Fruit fly (Drosophila melanogaster) whole organism, embryonic: Measurements from ENCODE around the gene Sfxn2.

Experiments
- B-H1 ChIP-seq: fragments of 200-800 bp; sonication (Bioruptor generic); IDR thresholded peaks from 3 replicates; pipeline ENCODE4 v1.3.6; 2022; ENCODE audit warnings: missing biosample characterization, missing genetic modification characterization
- C15 ChIP-seq: fragments of 200-800 bp; sonication (Bioruptor generic); IDR thresholded peaks from 3 replicates; pipeline ENCODE4 v1.3.6; 2022; ENCODE audit warnings: missing biosample characterization, missing genetic modification characterization
- CG10209 ChIP-seq: fragments of 200-800 bp; sonication (Bioruptor generic); optimal IDR thresholded peaks from 3 replicates; lab custom pipeline; 2017; ENCODE audit warnings: missing biosample characterization, mild to moderate bottlenecking, missing genetic modification characterization, missing genetic modification reagents
- CG11247 ChIP-seq: fragments of 200-800 bp; sonication (Bioruptor generic); IDR thresholded peaks from 2 replicates; pipeline ENCODE4 v1.3.6; 2022; ENCODE audit warnings: missing biosample characterization, missing genetic modification characterization
- CG11695 ChIP-seq: fragments of 200-800 bp; sonication (Bioruptor generic); IDR thresholded peaks from 3 replicates; pipeline ENCODE4 v1.3.6; 2022; ENCODE audit warnings: missing biosample characterization, missing genetic modification characterization
- CG12155 ChIP-seq: fragments of 200-800 bp; sonication (Bioruptor generic); optimal IDR thresholded peaks from 3 replicates; lab custom pipeline; 2016; ENCODE audit warnings: missing biosample characterization, missing genetic modification characterization
- CG14014 ChIP-seq: fragments of 200-800 bp; sonication (Bioruptor generic); IDR thresholded peaks from 2 replicates; pipeline ENCODE4 v1.3.6; 2022; ENCODE audit warnings: missing biosample characterization, missing genetic modification characterization
- CG1529 ChIP-seq: fragments of 200-800 bp; sonication (Bioruptor generic); optimal IDR thresholded peaks from 3 replicates; lab custom pipeline; 2018; ENCODE audit warnings: missing biosample characterization, missing genetic modification characterization
- CG16815 ChIP-seq: fragments of 200-800 bp; sonication (Bioruptor generic); optimal IDR thresholded peaks from 3 replicates; lab custom pipeline; 2017; ENCODE audit warnings: missing biosample characterization, mild to moderate bottlenecking, missing genetic modification characterization
- CG2129 ChIP-seq: fragments of 200-800 bp; sonication (Bioruptor generic); IDR thresholded peaks from 2 replicates; pipeline ENCODE4 v1.3.6; 2022; ENCODE audit warnings: missing biosample characterization, missing genetic modification characterization; ENCODE audit not compliant: partially characterized antibody
- CG2202 ChIP-seq: fragments of 200-800 bp; sonication (Bioruptor generic); optimal IDR thresholded peaks from 2 replicates; lab custom pipeline; 2018; ENCODE audit warnings: missing biosample characterization, mild to moderate bottlenecking, missing genetic modification characterization
- CG2889 ChIP-seq: fragments of 200-800 bp; sonication (Bioruptor generic); IDR thresholded peaks from 3 replicates; pipeline ENCODE4 v1.3.6; 2022; ENCODE audit warnings: missing biosample characterization, missing genetic modification characterization
- CG3065 ChIP-seq: fragments of 200-800 bp; sonication (Bioruptor generic); optimal IDR thresholded peaks from 2 replicates; lab custom pipeline; 2016; ENCODE audit warnings: missing biosample characterization, missing genetic modification characterization
- CG32772 ChIP-seq: fragments of 200-800 bp; sonication (Bioruptor generic); IDR thresholded peaks from 2 replicates; pipeline ENCODE4 v1.3.6; 2022; ENCODE audit warnings: missing biosample characterization, missing genetic modification characterization
- CG4360 ChIP-seq: fragments of 200-800 bp; sonication (Bioruptor generic); IDR thresholded peaks from 2 replicates; pipeline ENCODE4 v1.3.6; 2022; ENCODE audit warnings: missing biosample characterization, missing genetic modification characterization
- CG6689 ChIP-seq: fragments of 200-800 bp; sonication (Bioruptor generic); IDR thresholded peaks from 2 replicates; pipeline ENCODE4 v1.3.6; 2022; ENCODE audit warnings: missing biosample characterization, missing genetic modification characterization
- CG9817 ChIP-seq: fragments of 200-800 bp; sonication (Bioruptor generic); optimal IDR thresholded peaks from 2 replicates; lab custom pipeline; 2018; ENCODE audit warnings: missing biosample characterization, mild to moderate bottlenecking, missing genetic modification characterization, moderate library complexity
- CrebB ChIP-seq: fragments of 200-800 bp; sonication (Bioruptor generic); optimal IDR thresholded peaks from 3 replicates; lab custom pipeline; 2018; ENCODE audit warnings: missing biosample characterization, mild to moderate bottlenecking, missing genetic modification characterization
- Dad ChIP-seq: fragments of 200-800 bp; sonication (Bioruptor generic); optimal IDR thresholded peaks from 3 replicates; lab custom pipeline; 2016; ENCODE audit warnings: missing biosample characterization, missing genetic modification characterization
- Dip2 ChIP-seq: fragments of 200-800 bp; sonication (Bioruptor generic); IDR thresholded peaks from 2 replicates; pipeline ENCODE4 v1.3.6; 2022; ENCODE audit warnings: missing biosample characterization, missing genetic modification characterization
- Ets65A ChIP-seq: fragments of 200-800 bp; sonication (Bioruptor generic); peaks from one replicate; lab custom pipeline; 2016; ENCODE audit warnings: missing biosample characterization, missing genetic modification characterization
- Fer3 ChIP-seq: fragments of 200-800 bp; sonication (Bioruptor generic); optimal IDR thresholded peaks from 2 replicates; lab custom pipeline; 2018; ENCODE audit warnings: missing biosample characterization, mild to moderate bottlenecking, missing genetic modification characterization, moderate library complexity
- Gug ChIP-seq: fragments of 200-800 bp; sonication (Bioruptor generic); IDR thresholded peaks from 4 replicates; pipeline ENCODE4 v1.3.6; 2022; ENCODE audit warnings: missing biosample characterization, missing genetic modification characterization
- HLH54F ChIP-seq: fragments of 200-800 bp; sonication (Bioruptor generic); optimal IDR thresholded peaks from 3 replicates; lab custom pipeline; 2016; ENCODE audit warnings: missing biosample characterization, missing genetic modification characterization
- HmgZ ChIP-seq: fragments of 200-800 bp; sonication (Bioruptor generic); optimal IDR thresholded peaks from 2 replicates; lab custom pipeline; 2018; ENCODE audit warnings: missing biosample characterization, mild to moderate bottlenecking, missing genetic modification characterization
- Lhr ChIP-seq: fragments of 200-800 bp; sonication (Bioruptor generic); optimal IDR thresholded peaks from 3 replicates; lab custom pipeline; 2017; ENCODE audit warnings: mild to moderate bottlenecking, missing biosample characterization, missing genetic modification reagents, missing genetic modification characterization
- Six4 ChIP-seq: fragments of 200-800 bp; sonication (Bioruptor generic); optimal IDR thresholded peaks from 2 replicates; lab custom pipeline; 2016; ENCODE audit warnings: missing biosample characterization, missing genetic modification characterization
- Spps ChIP-seq: fragments of 200-800 bp; sonication (Bioruptor generic); optimal IDR thresholded peaks from 2 replicates; lab custom pipeline; 2018; ENCODE audit warnings: missing biosample characterization, mild to moderate bottlenecking, missing genetic modification characterization
- Xrp1 ChIP-seq: fragments of 200-800 bp; sonication (Bioruptor generic); IDR thresholded peaks from 2 replicates; pipeline ENCODE4 v1.3.6; 2022; ENCODE audit warnings: missing biosample characterization, missing genetic modification characterization
- ac ChIP-seq: fragments of 200-800 bp; sonication (Bioruptor generic); optimal IDR thresholded peaks from 3 replicates; lab custom pipeline; 2017; ENCODE audit warnings: missing biosample characterization, mild to moderate bottlenecking, missing genetic modification characterization
- ap ChIP-seq: fragments of 200-800 bp; sonication (Bioruptor generic); IDR thresholded peaks from 2 replicates; pipeline ENCODE4 v1.3.6; 2022; ENCODE audit warnings: missing biosample characterization, missing genetic modification characterization
- az2 ChIP-seq: fragments of 200-800 bp; sonication (Bioruptor generic); optimal IDR thresholded peaks from 3 replicates; lab custom pipeline; 2016; ENCODE audit warnings: missing biosample characterization, missing genetic modification characterization
- bigmax ChIP-seq: fragments of 200-800 bp; sonication (Bioruptor generic); optimal IDR thresholded peaks from 2 replicates; lab custom pipeline; 2018; ENCODE audit warnings: missing biosample characterization, mild to moderate bottlenecking, missing genetic modification characterization
- bsh ChIP-seq, 2 experiments: fragments of 200-800 bp; sonication (Bioruptor generic); optimal IDR thresholded peaks; 2 replicates each; lab custom pipeline; 2017 to 2018; ENCODE audit warnings: mild to moderate bottlenecking in 2 of 2, missing biosample characterization in 2 of 2, missing genetic modification characterization in 2 of 2, moderate library complexity in 1 of 2
- btn ChIP-seq: fragments of 200-800 bp; sonication (Bioruptor generic); optimal IDR thresholded peaks from 2 replicates; lab custom pipeline; 2016; ENCODE audit warnings: missing biosample characterization, missing genetic modification characterization
- caup ChIP-seq: fragments of 200-800 bp; sonication (Bioruptor generic); optimal IDR thresholded peaks from 3 replicates; lab custom pipeline; 2017; ENCODE audit warnings: missing biosample characterization, mild to moderate bottlenecking, missing genetic modification characterization, moderate library complexity; ENCODE audit not compliant: severe bottlenecking
- dimm ChIP-seq: fragments of 200-800 bp; sonication (Bioruptor generic); IDR thresholded peaks from 2 replicates; pipeline ENCODE4 v1.3.6; 2022; ENCODE audit warnings: missing biosample characterization, missing genetic modification characterization
- fd102C ChIP-seq: fragments of 200-800 bp; sonication (Bioruptor generic); optimal IDR thresholded peaks from 2 replicates; lab custom pipeline; 2018; ENCODE audit warnings: missing biosample characterization, mild to moderate bottlenecking, missing genetic modification characterization, moderate library complexity
- gro ChIP-seq: fragments of 200-800 bp; sonication (Bioruptor generic); optimal IDR thresholded peaks from 2 replicates; lab custom pipeline; 2016; ENCODE audit warnings: missing biosample characterization, missing genetic modification characterization
- gsb-n ChIP-seq: fragments of 200-800 bp; sonication (Bioruptor generic); optimal IDR thresholded peaks from 3 replicates; lab custom pipeline; 2018; ENCODE audit warnings: missing biosample characterization, mild to moderate bottlenecking, missing genetic modification characterization
- lab ChIP-seq: fragments of 200-800 bp; sonication (Bioruptor generic); optimal IDR thresholded peaks from 3 replicates; lab custom pipeline; 2017; ENCODE audit warnings: missing biosample characterization, missing genetic modification characterization, mild to moderate bottlenecking, moderate library complexity, missing genetic modification reagents
- lmd ChIP-seq: fragments of 200-800 bp; sonication (Bioruptor generic); IDR thresholded peaks from 2 replicates; pipeline ENCODE4 v1.3.6; 2022; ENCODE audit warnings: missing biosample characterization, missing genetic modification characterization
- mld ChIP-seq: fragments of 200-800 bp; sonication (Bioruptor generic); IDR thresholded peaks from 3 replicates; pipeline ENCODE4 v1.3.6; 2022; ENCODE audit warnings: missing biosample characterization, missing genetic modification characterization; ENCODE audit not compliant: partially characterized antibody
- onecut ChIP-seq: fragments of 200-800 bp; sonication (Bioruptor generic); IDR thresholded peaks from 2 replicates; pipeline ENCODE4 v1.3.6; 2022; ENCODE audit warnings: missing biosample characterization, missing genetic modification characterization
- pb ChIP-seq: fragments of 200-800 bp; sonication (Bioruptor generic); optimal IDR thresholded peaks from 3 replicates; lab custom pipeline; 2016; ENCODE audit warnings: missing biosample characterization, missing genetic modification characterization
- shn ChIP-seq: fragments of 200-800 bp; sonication (Bioruptor generic); optimal IDR thresholded peaks from 3 replicates; lab custom pipeline; 2016; ENCODE audit warnings: missing biosample characterization, missing genetic modification characterization
- slp2 ChIP-seq: fragments of 200-800 bp; sonication (Bioruptor generic); optimal IDR thresholded peaks from 2 replicates; lab custom pipeline; 2016; ENCODE audit warnings: missing biosample characterization, missing genetic modification characterization
- sug ChIP-seq: fragments of 200-800 bp; optimal IDR thresholded peaks from 2 replicates; lab custom pipeline; 2019; ENCODE audit warnings: missing biosample characterization, mild to moderate bottlenecking, missing genetic modification characterization, moderate library complexity
- tna ChIP-seq: fragments of 200-800 bp; sonication (Bioruptor generic); IDR thresholded peaks from 2 replicates; pipeline ENCODE4 v1.3.6; 2022; ENCODE audit warnings: missing biosample characterization, missing genetic modification characterization; ENCODE audit not compliant: partially characterized antibody
- toy ChIP-seq: fragments of 200-800 bp; sonication (Bioruptor generic); IDR thresholded peaks from 2 replicates; pipeline ENCODE4 v1.3.6; 2022; ENCODE audit warnings: missing biosample characterization, missing genetic modification characterization

Gene Sfxn2

DNA sequence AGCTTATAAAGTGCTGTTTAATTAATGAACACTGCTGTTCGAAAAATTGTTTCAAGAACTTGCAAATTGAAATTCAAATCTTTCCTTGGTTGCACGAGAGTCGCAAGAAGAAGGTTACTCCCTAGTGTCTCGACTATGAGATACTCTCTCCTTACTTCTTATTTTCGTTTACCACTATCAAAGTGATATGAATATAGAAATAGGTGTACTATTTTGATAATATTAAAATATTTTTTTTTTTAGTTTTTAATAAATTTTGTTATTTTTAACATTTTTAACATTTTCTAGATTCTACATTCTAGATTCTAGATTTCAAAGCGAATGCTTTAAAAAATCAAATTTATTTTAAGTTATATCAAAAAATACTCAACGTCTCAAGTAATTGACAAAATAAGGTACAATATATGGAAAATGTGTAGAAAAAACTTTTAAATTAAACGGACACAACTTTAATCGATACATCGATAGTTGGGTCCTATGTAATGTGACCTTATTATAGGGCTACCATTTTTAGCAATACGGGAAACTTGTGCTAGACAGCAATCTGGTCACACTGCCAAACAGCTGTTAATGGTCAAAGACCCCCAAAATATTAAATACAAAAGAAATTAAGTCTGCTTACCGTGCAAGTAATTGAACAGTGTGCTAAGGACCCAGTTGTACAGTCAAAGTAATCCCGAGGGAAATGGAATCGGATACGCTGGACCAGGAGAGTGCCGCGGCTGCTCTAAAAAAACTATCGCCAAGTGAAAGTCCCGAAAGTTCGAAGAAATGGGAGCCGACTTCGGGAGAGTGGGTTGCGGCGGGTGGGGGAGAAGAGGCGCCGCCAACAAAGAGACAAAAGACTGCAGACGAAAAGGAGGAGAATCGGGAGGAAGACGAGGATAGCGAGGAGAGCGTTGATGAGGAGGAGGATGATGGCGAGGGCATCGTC, 29.4 kb downstream of the Sfxn2 start, which contains the start of gene MESR6 (continued):
- no peak for TF ChIP-seq bsh (GFP tag; optimal IDR thresholded peaks at IDR 0.05; lab: Kevin White, UChicago)
- TF ChIP-seq Ets65A = no peak
- TF ChIP-seq Dip2 = no peak
- peak; percentile 31; the same call in 1 of the 2 replicates for TF ChIP-seq ap (GFP tag; lab: Robert Waterston, UW)
- TF ChIP-seq dimm (GFP tag; lab: Robert Waterston, UW) = no peak
- TF ChIP-seq lmd (GFP tag; lab: Robert Waterston, UW) = peak; percentile 13; the same call in 1 of the 2 replicates
- peak; percentile 61 for TF ChIP-seq gro (GFP tag; lab: Kevin White, UChicago)
- peak; percentile 35 for TF ChIP-seq lab
- peak; percentile 34 for TF ChIP-seq sug (tag; lab: Kevin White, UChicago)
- TF ChIP-seq bigmax (GFP tag; lab: Kevin White, UChicago) = no peak
- no peak for TF ChIP-seq CG32772
- no peak for TF ChIP-seq onecut (GFP tag; lab: Robert Waterston, UW)
- no peak for TF ChIP-seq C15 (GFP tag; lab: Robert Waterston, UW)
- no peak for TF ChIP-seq CG16815 (GFP tag; lab: Kevin White, UChicago)
- TF ChIP-seq gsb-n = no peak
- TF ChIP-seq HmgZ (tag; lab: Kevin White, UChicago) = peak; percentile 60
- TF ChIP-seq btn (GFP tag; lab: Kevin White, UChicago) = no peak
- TF ChIP-seq mld (GFP tag; lab: Robert Waterston, UW) = peak; percentile 51; the same call in 1 of the 3 replicates
- TF ChIP-seq CrebB (tag; lab: Kevin White, UChicago) = no peak
- TF ChIP-seq toy = no peak
- TF ChIP-seq CG4360 = no peak
- no peak for TF ChIP-seq az2 (GFP tag; lab: Kevin White, UChicago)
- TF ChIP-seq Six4 = no peak
- TF ChIP-seq Xrp1 (GFP tag; lab: Robert Waterston, UW) = peak; percentile 36; the same call in 1 of the 2 replicates
- TF ChIP-seq B-H1 (GFP tag; lab: Robert Waterston, UW) = no peak
- no peak for TF ChIP-seq CG3065 (GFP tag; lab: Kevin White, UChicago)
- TF ChIP-seq ac (GFP tag; lab: Kevin White, UChicago) = no peak
- TF ChIP-seq CG1529 = no peak
- TF ChIP-seq HLH54F = no peak
- peak; percentile 58 for TF ChIP-seq tna (GFP tag; lab: Robert Waterston, UW)
- peak; percentile 72 for TF ChIP-seq Lhr (GFP tag; lab: Kevin White, UChicago)
- no peak for TF ChIP-seq CG14014
- TF ChIP-seq CG10209 (GFP tag; lab: Kevin White, UChicago) = peak; percentile 13
- no peak for TF ChIP-seq CG2889 (GFP tag; lab: Robert Waterston, UW)
- TF ChIP-seq CG11247 = no peak
- no peak for TF ChIP-seq Spps (tag; lab: Kevin White, UChicago)
- peak; percentile 28; the same call in 1 of the 3 replicates for TF ChIP-seq CG11695
- no peak for TF ChIP-seq slp2 (GFP tag; lab: Kevin White, UChicago)
- TF ChIP-seq CG2129 (GFP tag; lab: Robert Waterston, UW) = peak; percentile 58
- no peak for TF ChIP-seq Gug (GFP tag; lab: Robert Waterston, UW)
- TF ChIP-seq Dad (GFP tag; lab: Kevin White, UChicago) = no peak
- TF ChIP-seq fd102C (GFP tag; lab: Kevin White, UChicago) = no peak
- TF ChIP-seq caup (GFP tag; lab: Kevin White, UChicago) = no peak
- no peak for TF ChIP-seq CG12155 (GFP tag; lab: Kevin White, UChicago)
- TF ChIP-seq CG6689 (GFP tag; lab: Robert Waterston, UW) = no peak
- no peak for TF ChIP-seq Fer3
- no peak for TF ChIP-seq shn (GFP tag; lab: Kevin White, UChicago)
- no peak for TF ChIP-seq CG9817 (tag; lab: Kevin White, UChicago)
- TF ChIP-seq pb (GFP tag; lab: Kevin White, UChicago) = no peak
- TF ChIP-seq CG2202 = no peak
